Worm (Caenorhabditis elegans) whole organism, young adult: ENCODE results near the gene crb-1.

ENCODE experiments used
- madf-3 ChIP-seq: fragments of 200-800 bp; sonication (Bioruptor generic); IDR thresholded peaks from 2 replicates; pipeline ENCODE4 v1.3.6; 2022; ENCODE audit warnings: missing genetic modification reagents, missing genetic modification characterization, missing compliant biosample characterization
- mes-4 ChIP-seq: sonication (generic microtip); optimal IDR thresholded peaks from 2 replicates; lab custom pipeline; 2016; ENCODE audit warnings: missing genotype, missing genetic modification characterization, missing compliant biosample characterization
- pha-4 ChIP-seq: fragments of 150-350 bp; sonication (generic microtip); optimal IDR thresholded peaks from 2 replicates; lab custom pipeline; 2014; ENCODE audit warnings: missing biosample characterization, missing genetic modification reagents, missing genetic modification characterization
- snpc-4 ChIP-seq, 5 experiments: fragments of 150-350 bp in 1 of 5; sonication (generic microtip) in 4 of 5; optimal IDR thresholded peaks; 2 replicates each; lab custom pipeline; 2014 to 2018; ENCODE audit warnings: missing genetic modification characterization in 5 of 5, missing biosample characterization in 3 of 5, antibody characterized with exemption in 2 of 5, mild to moderate bottlenecking in 2 of 5, missing compliant biosample characterization in 2 of 5, missing genotype in 2 of 5, moderate library complexity in 2 of 5, missing genetic modification reagents in 1 of 5
- ztf-22 ChIP-seq: fragments of 200-800 bp; sonication (Bioruptor generic); optimal IDR thresholded peaks from 2 replicates; lab custom pipeline; 2018; ENCODE audit warnings: mild to moderate bottlenecking, missing genetic modification characterization, moderate library complexity, missing compliant biosample characterization

DNA sequence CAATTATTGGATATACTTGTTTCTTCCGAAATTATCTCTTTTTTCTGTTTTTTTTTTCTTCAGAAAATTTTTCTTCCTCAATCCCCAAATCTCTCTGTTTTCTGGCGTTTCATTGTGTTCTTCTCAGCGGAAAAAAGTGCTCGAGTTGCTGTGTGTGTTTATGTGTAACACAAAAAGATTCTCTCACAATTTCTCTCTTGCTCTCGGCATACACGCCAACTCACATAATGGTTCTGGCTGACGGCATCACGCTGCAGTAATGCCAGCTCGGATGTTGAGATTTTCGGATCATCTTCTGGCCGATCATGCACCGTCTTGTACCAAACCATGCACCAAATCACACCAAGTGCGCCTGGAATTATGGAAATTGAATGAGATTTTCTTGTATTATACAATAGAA, 48.1 kb upstream of the crb-1 start:
- TF ChIP-seq pha-4 (tag; lab: Kevin White, UChicago) (no peak), snpc-4 (GFP tag; optimal IDR thresholded peaks at IDR 0.05; lab: Kevin White, UChicago) (no peak), snpc-4 (tag; optimal IDR thresholded peaks at IDR 0.05; lab: Kevin White, UChicago) (no peak), mes-4 (tag; lab: Kevin White, UChicago) (no peak), ztf-22 (no peak), madf-3 (no peak)
